Fruit fly (Drosophila melanogaster) whole organism, embryonic: ENCODE results near the gene CG15414.

Experiments used
- Abd-B ChIP-seq: fragments of 200-800 bp; sonication (Bioruptor generic); optimal IDR thresholded peaks from 2 replicates; lab custom pipeline; 2018; ENCODE audit warnings: missing biosample characterization, mild to moderate bottlenecking, missing genetic modification characterization, moderate library complexity
- B-H2 ChIP-seq: fragments of 200-800 bp; sonication (Bioruptor generic); optimal IDR thresholded peaks from 2 replicates; lab custom pipeline; 2018; ENCODE audit warnings: missing biosample characterization, mild to moderate bottlenecking, missing genetic modification characterization
- Bdp1 ChIP-seq: fragments of 200-800 bp; sonication (Bioruptor generic); optimal IDR thresholded peaks from 3 replicates; lab custom pipeline; 2016; ENCODE audit warnings: missing biosample characterization, missing genetic modification characterization
- Bgb ChIP-seq: fragments of 200-800 bp; sonication (Bioruptor generic); IDR thresholded peaks from 2 replicates; pipeline ENCODE4 v1.3.6; 2022; ENCODE audit warnings: missing biosample characterization, missing genetic modification characterization; ENCODE audit not compliant: partially characterized antibody
- CG10147 ChIP-seq: fragments of 200-800 bp; sonication (Bioruptor generic); optimal IDR thresholded peaks from 2 replicates; lab custom pipeline; 2019; ENCODE audit warnings: missing biosample characterization, mild to moderate bottlenecking, missing genetic modification characterization, moderate library complexity
- CG10431 ChIP-seq: fragments of 200-800 bp; sonication (Bioruptor generic); optimal IDR thresholded peaks from 3 replicates; lab custom pipeline; 2018; ENCODE audit warnings: missing biosample characterization, mild to moderate bottlenecking, missing genetic modification characterization
- CG11456 ChIP-seq: fragments of 200-800 bp; sonication (Bioruptor generic); IDR thresholded peaks from 3 replicates; pipeline ENCODE4 v1.3.6; 2022; ENCODE audit warnings: missing biosample characterization, missing genetic modification characterization
- CG12942 ChIP-seq: fragments of 200-800 bp; sonication (Bioruptor generic); optimal IDR thresholded peaks from 3 replicates; lab custom pipeline; 2016; ENCODE audit warnings: missing biosample characterization, missing genetic modification characterization
- CG14860 ChIP-seq: fragments of 200-800 bp; sonication (Bioruptor generic); IDR thresholded peaks from 3 replicates; pipeline ENCODE4 v1.3.6; 2022; ENCODE audit warnings: missing biosample characterization, missing genetic modification characterization; ENCODE audit not compliant: partially characterized antibody
- CG15073 ChIP-seq: fragments of 200-800 bp; sonication (Bioruptor generic); optimal IDR thresholded peaks from 2 replicates; lab custom pipeline; 2016; ENCODE audit warnings: missing biosample characterization, missing genetic modification characterization
- CG1602 ChIP-seq: fragments of 200-800 bp; sonication (Bioruptor generic); optimal IDR thresholded peaks from 3 replicates; lab custom pipeline; 2016; ENCODE audit warnings: missing biosample characterization, missing genetic modification characterization
- CG16813 ChIP-seq: fragments of 200-800 bp; sonication (Bioruptor generic); IDR thresholded peaks from 3 replicates; pipeline ENCODE4 v1.3.6; 2022; ENCODE audit warnings: missing biosample characterization, missing genetic modification characterization; ENCODE audit not compliant: partially characterized antibody
- CG17328 ChIP-seq: fragments of 200-800 bp; sonication (Bioruptor generic); IDR thresholded peaks from 2 replicates; pipeline ENCODE4 v1.3.6; 2022; ENCODE audit warnings: missing biosample characterization, missing genetic modification characterization
- CG17829 ChIP-seq: fragments of 200-800 bp; optimal IDR thresholded peaks from 2 replicates; lab custom pipeline; 2019; ENCODE audit warnings: missing biosample characterization, mild to moderate bottlenecking, missing genetic modification characterization, moderate library complexity
- CG2116 ChIP-seq: fragments of 200-800 bp; sonication (Bioruptor generic); optimal IDR thresholded peaks from 3 replicates; lab custom pipeline; 2018; ENCODE audit warnings: missing biosample characterization, mild to moderate bottlenecking, missing genetic modification characterization
- CG2889 ChIP-seq: fragments of 200-800 bp; sonication (Bioruptor generic); IDR thresholded peaks from 3 replicates; pipeline ENCODE4 v1.3.6; 2022; ENCODE audit warnings: missing biosample characterization, missing genetic modification characterization
- CG34224 ChIP-seq: fragments of 200-800 bp; sonication (Bioruptor generic); IDR thresholded peaks from 3 replicates; pipeline ENCODE4 v1.3.6; 2022; ENCODE audit warnings: missing biosample characterization, missing genetic modification characterization; ENCODE audit not compliant: partially characterized antibody
- CG5953 ChIP-seq: fragments of 200-800 bp; sonication (Bioruptor generic); IDR thresholded peaks from 2 replicates; pipeline ENCODE4 v1.3.6; 2022; ENCODE audit warnings: missing biosample characterization, missing genetic modification characterization
- CG6791 ChIP-seq: fragments of 200-800 bp; sonication (Bioruptor generic); IDR thresholded peaks from 3 replicates; pipeline ENCODE4 v1.3.6; 2022; ENCODE audit warnings: missing biosample characterization, missing genetic modification characterization; ENCODE audit not compliant: partially characterized antibody
- CG7839 ChIP-seq: fragments of 200-800 bp; sonication (Bioruptor generic); optimal IDR thresholded peaks from 3 replicates; lab custom pipeline; 2018; ENCODE audit warnings: missing biosample characterization, mild to moderate bottlenecking, missing genetic modification characterization, moderate library complexity
- CG7963 ChIP-seq: fragments of 200-800 bp; sonication (Bioruptor generic); IDR thresholded peaks from 3 replicates; pipeline ENCODE4 v1.3.6; 2022; ENCODE audit warnings: missing biosample characterization, missing genetic modification characterization; ENCODE audit not compliant: partially characterized antibody
- CG8478 ChIP-seq: fragments of >200 bp; optimal IDR thresholded peaks from 2 replicates; lab custom pipeline; 2018
- CG9437 ChIP-seq: fragments of 200-800 bp; sonication (Bioruptor generic); optimal IDR thresholded peaks from 2 replicates; lab custom pipeline; 2018; ENCODE audit warnings: missing biosample characterization, mild to moderate bottlenecking, missing genetic modification characterization
- CG9876 ChIP-seq: fragments of 200-800 bp; sonication (Bioruptor generic); optimal IDR thresholded peaks from 2 replicates; lab custom pipeline; 2016; ENCODE audit warnings: missing biosample characterization, missing genetic modification characterization
- CrebB ChIP-seq: fragments of 200-800 bp; sonication (Bioruptor generic); optimal IDR thresholded peaks from 3 replicates; lab custom pipeline; 2018; ENCODE audit warnings: missing biosample characterization, mild to moderate bottlenecking, missing genetic modification characterization
- D19A ChIP-seq: fragments of 200-800 bp; optimal IDR thresholded peaks from 3 replicates; lab custom pipeline; 2019; ENCODE audit warnings: missing biosample characterization, mild to moderate bottlenecking, missing genetic modification characterization, moderate library complexity
- Dp ChIP-seq: fragments of 200-800 bp; sonication (Bioruptor generic); optimal IDR thresholded peaks from 2 replicates; lab custom pipeline; 2018; ENCODE audit warnings: missing biosample characterization, mild to moderate bottlenecking, missing genetic modification characterization, moderate library complexity
- Hr3 ChIP-seq: fragments of 200-800 bp; sonication (Bioruptor generic); optimal IDR thresholded peaks from 3 replicates; lab custom pipeline; 2016; ENCODE audit warnings: missing biosample characterization, missing genetic modification characterization
- Hr39 ChIP-seq: fragments of >200 bp; optimal IDR thresholded peaks from 2 replicates; lab custom pipeline; 2017
- Mad ChIP-seq: fragments of 200-800 bp; sonication (Bioruptor generic); optimal IDR thresholded peaks from 2 replicates; lab custom pipeline; 2016; ENCODE audit warnings: missing biosample characterization, missing genetic modification characterization
- Meics ChIP-seq: fragments of 200-800 bp; sonication (Bioruptor generic); optimal IDR thresholded peaks from 2 replicates; lab custom pipeline; 2017; ENCODE audit warnings: missing biosample characterization, mild to moderate bottlenecking, missing genetic modification characterization
- PHDP ChIP-seq: fragments of 200-800 bp; sonication (Bioruptor generic); optimal IDR thresholded peaks from 3 replicates; lab custom pipeline; 2018; ENCODE audit warnings: missing biosample characterization, mild to moderate bottlenecking, missing genetic modification characterization, moderate library complexity
- Rfx ChIP-seq: fragments of 200-800 bp; sonication (Bioruptor generic); IDR thresholded peaks from 2 replicates; pipeline ENCODE4 v1.3.6; 2022; ENCODE audit warnings: missing biosample characterization, missing genetic modification characterization
- Trl ChIP-seq, 3 experiments: fragments of >200 bp in 2 of 3; fragments of 200-800 bp in 1 of 3; sonication (Bioruptor generic) in 1 of 3; optimal IDR thresholded peaks; 2 replicates in 1 of 3; 3 replicates in 2 of 3; lab custom pipeline; 2016 to 2017; ENCODE audit warnings: missing biosample characterization in 1 of 3, missing genetic modification characterization in 1 of 3
- ash1 ChIP-seq: fragments of 200-800 bp; sonication (Bioruptor generic); optimal IDR thresholded peaks from 2 replicates; lab custom pipeline; 2018; ENCODE audit warnings: missing biosample characterization, mild to moderate bottlenecking, missing genetic modification characterization
- bigmax ChIP-seq: fragments of 200-800 bp; sonication (Bioruptor generic); optimal IDR thresholded peaks from 2 replicates; lab custom pipeline; 2018; ENCODE audit warnings: missing biosample characterization, mild to moderate bottlenecking, missing genetic modification characterization
- br ChIP-seq: fragments of >200 bp; optimal IDR thresholded peaks from 2 replicates; lab custom pipeline; 2017
- cad ChIP-seq: fragments of >200 bp; optimal IDR thresholded peaks from 2 replicates; lab custom pipeline; 2017; ENCODE audit warnings: missing biosample characterization, missing genetic modification characterization
- cas ChIP-seq: fragments of 200-800 bp; sonication (Bioruptor generic); IDR thresholded peaks from 2 replicates; pipeline ENCODE4 v1.3.6; 2022; ENCODE audit warnings: missing biosample characterization, missing genetic modification characterization
- dmrt11E ChIP-seq: fragments of 200-800 bp; sonication (Bioruptor generic); optimal IDR thresholded peaks from 3 replicates; lab custom pipeline; 2018; ENCODE audit warnings: missing biosample characterization, mild to moderate bottlenecking, missing genetic modification characterization, moderate library complexity
- en ChIP-seq: fragments of 200-800 bp; sonication (Bioruptor generic); optimal IDR thresholded peaks from 2 replicates; lab custom pipeline; 2016; ENCODE audit warnings: missing biosample characterization, missing genetic modification characterization
- eve ChIP-seq, 2 experiments: fragments of >200 bp; optimal IDR thresholded peaks; 2 replicates each; lab custom pipeline; 2017; ENCODE audit warnings: missing biosample characterization in 2 of 2, missing genetic modification characterization in 2 of 2
- eyg ChIP-seq: fragments of 200-800 bp; sonication (Bioruptor generic); optimal IDR thresholded peaks from 3 replicates; lab custom pipeline; 2016; ENCODE audit warnings: missing biosample characterization, missing genetic modification characterization
- gcm ChIP-seq: fragments of 200-800 bp; sonication (Bioruptor generic); optimal IDR thresholded peaks from 2 replicates; lab custom pipeline; 2019; ENCODE audit warnings: missing biosample characterization, mild to moderate bottlenecking, missing genetic modification characterization, moderate library complexity
- grau ChIP-seq: fragments of 200-800 bp; optimal IDR thresholded peaks from 3 replicates; lab custom pipeline; 2019; ENCODE audit warnings: missing biosample characterization, mild to moderate bottlenecking, missing genetic modification characterization, moderate library complexity
- mam ChIP-seq: fragments of 200-800 bp; sonication (Bioruptor generic); optimal IDR thresholded peaks from 3 replicates; lab custom pipeline; 2016; ENCODE audit warnings: missing biosample characterization, missing genetic modification characterization
- pho ChIP-seq: fragments of 200-800 bp; sonication (Bioruptor generic); optimal IDR thresholded peaks from 2 replicates; lab custom pipeline; 2016; ENCODE audit warnings: missing biosample characterization, missing genetic modification characterization
- sima ChIP-seq: fragments of 200-800 bp; sonication (Bioruptor generic); optimal IDR thresholded peaks from 2 replicates; lab custom pipeline; 2016; ENCODE audit warnings: missing biosample characterization, missing genetic modification characterization
- sisA ChIP-seq: fragments of 200-800 bp; sonication (Bioruptor generic); IDR thresholded peaks from 2 replicates; pipeline ENCODE4 v1.3.6; 2022; ENCODE audit warnings: missing biosample characterization, missing genetic modification characterization
- trh ChIP-seq: fragments of 200-800 bp; sonication (Bioruptor generic); optimal IDR thresholded peaks from 2 replicates; lab custom pipeline; 2016; ENCODE audit warnings: missing biosample characterization, missing genetic modification characterization
- vnd ChIP-seq: fragments of 200-800 bp; sonication (Bioruptor generic); IDR thresholded peaks from 3 replicates; pipeline ENCODE4 v1.3.6; 2022; ENCODE audit warnings: missing biosample characterization, missing genetic modification characterization; ENCODE audit not compliant: partially characterized antibody
- yki ChIP-seq: fragments of >200 bp; optimal IDR thresholded peaks from 3 replicates; lab custom pipeline; 2018

CG15414 gene

DNA sequence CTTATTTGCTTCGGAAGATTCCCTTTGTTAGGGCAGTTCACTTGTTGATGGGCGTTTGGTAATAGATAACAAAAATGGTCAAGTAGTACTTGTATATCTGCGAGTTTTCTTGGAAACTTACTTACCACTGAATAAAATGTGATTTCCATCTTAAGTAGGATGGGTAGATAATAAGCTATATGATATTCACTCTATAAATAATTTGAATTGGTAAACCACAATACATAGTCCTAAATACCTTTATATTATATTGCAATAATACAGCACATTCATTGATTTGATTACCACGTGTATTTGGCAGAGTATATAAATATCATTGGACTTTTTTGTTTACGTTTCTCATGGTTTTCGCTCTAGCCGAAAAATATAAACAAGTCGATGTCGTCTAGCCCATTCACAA, 14.9 kb downstream of the CG15414 start (continued):
- peak; percentile 16 for TF ChIP-seq CG1602 (GFP tag; lab: Kevin White, UChicago)
- TF ChIP-seq Bdp1 (GFP tag; lab: Kevin White, UChicago): no peak
- TF ChIP-seq Rfx (GFP tag; lab: Robert Waterston, UW): peak; percentile 66
- no peak for TF ChIP-seq CG8478
- TF ChIP-seq mam (GFP tag; lab: Kevin White, UChicago): peak; percentile 53
- peak; percentile 44 for TF ChIP-seq pho (GFP tag; lab: Kevin White, UChicago)
- peak; percentile 4 for TF ChIP-seq eyg
- TF ChIP-seq Bgb (GFP tag; lab: Robert Waterston, UW): no peak
- no peak for TF ChIP-seq cas (GFP tag; lab: Robert Waterston, UW)
- TF ChIP-seq yki (lab: Kevin White, UChicago): no peak
- no peak for TF ChIP-seq eve (GFP tag; optimal IDR thresholded peaks at IDR 0.05; lab: Kevin White, UChicago)
- no peak for TF ChIP-seq trh
- TF ChIP-seq dmrt11E (tag; lab: Kevin White, UChicago): peak; percentile 26
- peak; percentile 81 for TF ChIP-seq CG7839 (tag; lab: Kevin White, UChicago)
- no peak for TF ChIP-seq CG2116 (GFP tag; lab: Kevin White, UChicago)
- TF ChIP-seq CG15073 (GFP tag; lab: Kevin White, UChicago): no peak
- TF ChIP-seq ash1 (GFP tag; lab: Kevin White, UChicago): no peak
- no peak for TF ChIP-seq CG7963 (GFP tag; lab: Robert Waterston, UW)
- peak; percentile 64 for TF ChIP-seq PHDP (tag; lab: Kevin White, UChicago)
- no peak for TF ChIP-seq CG17328 (GFP tag; lab: Robert Waterston, UW)
- no peak for TF ChIP-seq Dp (GFP tag; lab: Kevin White, UChicago)
- TF ChIP-seq cad: no peak
- 0 out of 3 replicates have a peak, but pooled peaks have one; percentile 27 for TF ChIP-seq CG2889
- peak; percentile 49 for TF ChIP-seq Hr3 (GFP tag; lab: Kevin White, UChicago)
- no peak for TF ChIP-seq CrebB (tag; lab: Kevin White, UChicago)
- TF ChIP-seq CG10431 (GFP tag; lab: Kevin White, UChicago): no peak
- TF ChIP-seq CG9437 (GFP tag; lab: Kevin White, UChicago): peak; percentile 78
- peak; percentile 57 for TF ChIP-seq Abd-B (GFP tag; lab: Kevin White, UChicago)
- no peak for TF ChIP-seq sima (GFP tag; lab: Kevin White, UChicago)
- peak; percentile 83 for TF ChIP-seq Meics (GFP tag; lab: Kevin White, UChicago)
- TF ChIP-seq CG10147 (GFP tag; lab: Kevin White, UChicago): peak; percentile 68
- no peak for TF ChIP-seq CG34224
- no peak for TF ChIP-seq CG9876
- TF ChIP-seq Trl (optimal IDR thresholded peaks at IDR 0.05; lab: Kevin White, UChicago): no peak
- TF ChIP-seq Trl (GFP tag; optimal IDR thresholded peaks at IDR 0.05; lab: Kevin White, UChicago): peak; percentile 37
- TF ChIP-seq CG5953 (GFP tag; lab: Robert Waterston, UW): no peak
- TF ChIP-seq bigmax: no peak
- peak; percentile 18 for TF ChIP-seq en
- peak; percentile 94 for TF ChIP-seq D19A (tag; lab: Kevin White, UChicago)
- peak; percentile 4 for TF ChIP-seq Mad (GFP tag; lab: Kevin White, UChicago)
- TF ChIP-seq sisA (GFP tag; lab: Robert Waterston, UW): peak; percentile 44
- no peak for TF ChIP-seq CG6791 (GFP tag; lab: Robert Waterston, UW)
- no peak for TF ChIP-seq CG12942
- no peak for TF ChIP-seq B-H2 (GFP tag; lab: Kevin White, UChicago)
- peak; percentile 3 for TF ChIP-seq gcm (GFP tag; lab: Kevin White, UChicago)
- TF ChIP-seq grau (tag; lab: Kevin White, UChicago): peak; percentile 73
- TF ChIP-seq vnd (GFP tag; lab: Robert Waterston, UW): no peak
- TF ChIP-seq CG11456 (GFP tag; lab: Robert Waterston, UW): 0 out of 3 replicates have a peak, but pooled peaks have one; percentile 62
- TF ChIP-seq br (lab: Kevin White, UChicago): no peak
- no peak for TF ChIP-seq Hr39 (lab: Kevin White, UChicago)
- TF ChIP-seq CG16813 (GFP tag; lab: Robert Waterston, UW): no peak
- no peak for TF ChIP-seq CG14860
- peak; percentile 28 for TF ChIP-seq CG17829 (tag; lab: Kevin White, UChicago)
